Comparison of ENCODE assay signal across 1 fruit fly cellular context in the genomic region with DNA sequence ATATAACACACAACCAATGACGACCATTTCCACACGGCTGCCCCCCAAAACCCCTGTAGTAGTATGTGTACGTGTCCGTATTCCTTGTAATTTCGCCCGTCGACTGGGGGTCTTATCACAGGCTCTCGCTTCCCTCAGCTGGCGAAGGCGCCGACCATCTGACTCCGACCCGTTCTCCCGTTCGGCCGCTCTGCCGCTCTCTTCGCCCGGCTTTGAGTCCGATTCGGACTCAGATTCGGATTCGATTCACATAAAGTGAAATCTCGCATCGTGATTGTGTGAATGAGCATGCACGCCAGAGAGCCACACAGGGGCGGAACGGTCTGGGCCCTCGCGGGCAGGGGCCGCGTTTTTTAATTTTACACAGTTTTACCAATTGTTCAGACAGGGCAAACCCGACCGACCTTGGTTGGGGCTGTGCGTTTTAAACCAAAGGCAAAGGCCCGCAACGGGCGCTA.
TF ChIP-seq lines count a peak whose summit lies in the region.

No protein-coding gene starts in this region.

TF ChIP-seq in whole organism, embryonic, 481 proteins besides CTCF, POLR2A, EP300 and RAD21 (continued from another document):
- TF ChIP-seq eve (GFP tag; optimal IDR thresholded peaks at IDR 0.05; lab: Kevin White, UChicago) (no peak), CG17385 (GFP tag; optimal IDR thresholded peaks at IDR 0.05; lab: Kevin White, UChicago) (no peak), CG2678 (tag; optimal IDR thresholded peaks at IDR 0.05; lab: Kevin White, UChicago) (peak; percentile 40), CG14014 (GFP tag; IDR thresholded peaks at IDR 0.05; lab: Robert Waterston, UW) (peak; percentile 57), chif (GFP tag; optimal IDR thresholded peaks at IDR 0.05; lab: Kevin White, UChicago) (peak in 1 of 2 experiments; percentile 8), CG10979 (tag; optimal IDR thresholded peaks at IDR 0.05; lab: Kevin White, UChicago) (no peak), CG8924 (tag; optimal IDR thresholded peaks at IDR 0.05; lab: Kevin White, UChicago) (no peak), GATAe (GFP tag; conservative IDR thresholded peaks at IDR 0.05; lab: Robert Waterston, UW) (no peak), dan (GFP tag; IDR thresholded peaks at IDR 0.05; lab: Robert Waterston, UW) (no peak), Hmx (GFP tag; optimal IDR thresholded peaks at IDR 0.05; lab: Kevin White, UChicago) (no peak), Bteb2 (GFP tag; optimal IDR thresholded peaks at IDR 0.05; lab: Kevin White, UChicago) (no peak), CG7271 (tag; optimal IDR thresholded peaks at IDR 0.05; lab: Kevin White, UChicago) (no peak), CG2129 (GFP tag; IDR thresholded peaks at IDR 0.05; lab: Robert Waterston, UW; ENCODE audit: partially characterized antibody) (no peak), sisA (GFP tag; IDR thresholded peaks at IDR 0.05; lab: Robert Waterston, UW) (peak; percentile 60), btn (GFP tag; optimal IDR thresholded peaks at IDR 0.05; lab: Kevin White, UChicago) (no peak), CG12236 (GFP tag; optimal IDR thresholded peaks at IDR 0.05; lab: Kevin White, UChicago) (no peak), Sin3A (optimal IDR thresholded peaks at IDR 0.05; lab: Kevin White, UChicago) (no peak), CG7987 (GFP tag; optimal IDR thresholded peaks at IDR 0.05; lab: Kevin White, UChicago) (no peak), ara (GFP tag; IDR thresholded peaks at IDR 0.05; lab: Robert Waterston, UW) (0 out of 2 replicates have a peak, but pooled peaks have one; percentile 29), CG2875 (GFP tag; optimal IDR thresholded peaks at IDR 0.05; lab: Kevin White, UChicago) (no peak), grau (tag; optimal IDR thresholded peaks at IDR 0.05; lab: Kevin White, UChicago) (peak; percentile 35), cad (GFP tag; optimal IDR thresholded peaks at IDR 0.05; lab: Kevin White, UChicago) (no peak), CG33213 (GFP tag; optimal IDR thresholded peaks at IDR 0.05; lab: Kevin White, UChicago) (peak; percentile 3), CG17359 (tag; optimal IDR thresholded peaks at IDR 0.05; lab: Kevin White, UChicago) (no peak), amos (GFP tag; IDR thresholded peaks at IDR 0.05; lab: Robert Waterston, UW; ENCODE audit: partially characterized antibody) (peak; percentile 70), Max (GFP tag; optimal IDR thresholded peaks at IDR 0.05; lab: Kevin White, UChicago) (no peak), CG13287 (GFP tag; IDR thresholded peaks at IDR 0.05; lab: Robert Waterston, UW; ENCODE audit: partially characterized antibody) (peak; percentile 32; the same call in 1 of the 2 replicates), sug (tag; optimal IDR thresholded peaks at IDR 0.05; lab: Kevin White, UChicago) (peak; percentile 86), pho (GFP tag; optimal IDR thresholded peaks at IDR 0.05; lab: Kevin White, UChicago) (no peak), CG17361 (GFP tag; IDR thresholded peaks at IDR 0.05; lab: Robert Waterston, UW) (no peak), CG1647 (GFP tag; optimal IDR thresholded peaks at IDR 0.05; lab: Kevin White, UChicago) (no peak), Lpt (GFP tag; optimal IDR thresholded peaks at IDR 0.05; lab: Kevin White, UChicago) (no peak), CG17802 (tag; optimal IDR thresholded peaks at IDR 0.05; lab: Kevin White, UChicago) (no peak), run (tag; optimal IDR thresholded peaks at IDR 0.05; lab: Kevin White, UChicago) (no peak), Drgx (GFP tag; IDR thresholded peaks at IDR 0.05; lab: Robert Waterston, UW) (peak; percentile 46; the same call in 1 of the 2 replicates), CG8388 (GFP tag; optimal IDR thresholded peaks at IDR 0.05; lab: Kevin White, UChicago) (no peak), Meics (GFP tag; optimal IDR thresholded peaks at IDR 0.05; lab: Kevin White, UChicago) (peak; percentile 24), D19A (tag; optimal IDR thresholded peaks at IDR 0.05; lab: Kevin White, UChicago) (no peak), pum (GFP tag; optimal IDR thresholded peaks at IDR 0.05; lab: Kevin White, UChicago) (peak; percentile 24), sc (optimal IDR thresholded peaks at IDR 0.05; lab: Kevin White, UChicago) (no peak), sc (GFP tag; optimal IDR thresholded peaks at IDR 0.05; lab: Kevin White, UChicago) (no peak), phol (tag; optimal IDR thresholded peaks at IDR 0.05; lab: Kevin White, UChicago) (peak; percentile 1), NC2β (GFP tag; optimal IDR thresholded peaks at IDR 0.05; lab: Kevin White, UChicago) (peak; percentile 2), CG5953 (GFP tag; IDR thresholded peaks at IDR 0.05; lab: Robert Waterston, UW) (peak; percentile 43; the same call in 1 of the 2 replicates), Dp (GFP tag; optimal IDR thresholded peaks at IDR 0.05; lab: Kevin White, UChicago) (no peak), oc (tag; optimal IDR thresholded peaks at IDR 0.05; lab: Kevin White, UChicago) (no peak), chinmo (GFP tag; IDR thresholded peaks at IDR 0.05; lab: Robert Waterston, UW; ENCODE audit: partially characterized antibody) (peak; percentile 88), Oli (tag; optimal IDR thresholded peaks at IDR 0.05; lab: Kevin White, UChicago) (no peak), sr (GFP tag; IDR thresholded peaks at IDR 0.05; lab: Robert Waterston, UW) (no peak), ssp (GFP tag; IDR thresholded peaks at IDR 0.05; lab: Robert Waterston, UW) (0 out of 2 replicates have a peak, but pooled peaks have one; percentile 18), onecut (GFP tag; IDR thresholded peaks at IDR 0.05; lab: Robert Waterston, UW) (peak; percentile 31), CG13424 (tag; optimal IDR thresholded peaks at IDR 0.05; lab: Kevin White, UChicago) (peak; percentile 23), CG9797 (GFP tag; optimal IDR thresholded peaks at IDR 0.05; lab: Kevin White, UChicago) (no peak), CG30431 (GFP tag; optimal IDR thresholded peaks at IDR 0.05; lab: Kevin White, UChicago) (no peak), CG10543 (GFP tag; optimal IDR thresholded peaks at IDR 0.05; lab: Kevin White, UChicago) (no peak), CG2116 (GFP tag; optimal IDR thresholded peaks at IDR 0.05; lab: Kevin White, UChicago) (no peak), ken (GFP tag; IDR thresholded peaks at IDR 0.05; lab: Robert Waterston, UW) (peak; percentile 30; the same call in 1 of the 3 replicates), CG42726 (GFP tag; IDR thresholded peaks at IDR 0.05; lab: Robert Waterston, UW; ENCODE audit: partially characterized antibody) (peak; percentile 82), Aef1 (GFP tag; IDR thresholded peaks at IDR 0.05; lab: Robert Waterston, UW) (peak; percentile 73), BtbVII (GFP tag; optimal IDR thresholded peaks at IDR 0.05; lab: Kevin White, UChicago) (no peak), CG12299 (tag; optimal IDR thresholded peaks at IDR 0.05; lab: Kevin White, UChicago) (no peak), otp (GFP tag; IDR thresholded peaks at IDR 0.05; lab: Robert Waterston, UW) (0 out of 3 replicates have a peak, but pooled peaks have one; percentile 22), ac (GFP tag; optimal IDR thresholded peaks at IDR 0.05; lab: Kevin White, UChicago) (no peak), kni (GFP tag; optimal IDR thresholded peaks at IDR 0.05; lab: Kevin White, UChicago) (peak; percentile 38), CG7928 (GFP tag; optimal IDR thresholded peaks at IDR 0.05; lab: Kevin White, UChicago) (no peak), CG4424 (GFP tag; optimal IDR thresholded peaks at IDR 0.05; lab: Kevin White, UChicago) (no peak), CG4328 (GFP tag; optimal IDR thresholded peaks at IDR 0.05; lab: Kevin White, UChicago) (no peak), vfl (GFP tag; optimal IDR thresholded peaks at IDR 0.05; lab: Kevin White, UChicago) (no peak), CG7556 (GFP tag; optimal IDR thresholded peaks at IDR 0.05; lab: Kevin White, UChicago) (no peak), MESR4 (GFP tag; optimal IDR thresholded peaks at IDR 0.05; lab: Kevin White, UChicago) (no peak), B-H2 (GFP tag; optimal IDR thresholded peaks at IDR 0.05; lab: Kevin White, UChicago) (no peak), Scr (GFP tag; IDR thresholded peaks at IDR 0.05; lab: Robert Waterston, UW; ENCODE audit: partially characterized antibody) (peak; percentile 42; the same call in 1 of the 2 replicates), shn (GFP tag; optimal IDR thresholded peaks at IDR 0.05; lab: Kevin White, UChicago) (peak; percentile 45), MTF-1 (GFP tag; optimal IDR thresholded peaks at IDR 0.05; lab: Kevin White, UChicago; ENCODE audit: borderline replicate concordance) (no peak), hb (GFP tag; IDR thresholded peaks at IDR 0.05; lab: Robert Waterston, UW; ENCODE audit: partially characterized antibody) (no peak), E2f1 (GFP tag; IDR thresholded peaks at IDR 0.05; lab: Robert Waterston, UW) (peak; percentile 27; the same call in 1 of the 2 replicates), zfh2 (GFP tag; optimal IDR thresholded peaks at IDR 0.05; lab: Kevin White, UChicago) (peak; percentile 40), CG6854 (GFP tag; optimal IDR thresholded peaks at IDR 0.05; lab: Kevin White, UChicago) (no peak), Optix (GFP tag; IDR thresholded peaks at IDR 0.05; lab: Robert Waterston, UW) (no peak), PHDP (tag; optimal IDR thresholded peaks at IDR 0.05; lab: Kevin White, UChicago) (no peak), CG14710 (tag; optimal IDR thresholded peaks at IDR 0.05; lab: Kevin White, UChicago) (peak; percentile 3), CG11456 (GFP tag; IDR thresholded peaks at IDR 0.05; lab: Robert Waterston, UW) (peak; percentile 88), CG6791 (GFP tag; IDR thresholded peaks at IDR 0.05; lab: Robert Waterston, UW; ENCODE audit: partially characterized antibody) (peak; percentile 71), Mes4 (GFP tag; optimal IDR thresholded peaks at IDR 0.05; lab: Kevin White, UChicago) (no peak), CG8359 (GFP tag; optimal IDR thresholded peaks at IDR 0.05; lab: Kevin White, UChicago; ENCODE audit: borderline replicate concordance) (no peak), Camta (GFP tag; optimal IDR thresholded peaks at IDR 0.05; lab: Kevin White, UChicago) (peak; percentile 5), trem (tag; optimal IDR thresholded peaks at IDR 0.05; lab: Kevin White, UChicago) (no peak), prd (optimal IDR thresholded peaks at IDR 0.05; lab: Kevin White, UChicago) (no peak), prd (GFP tag; IDR thresholded peaks at IDR 0.05; lab: Robert Waterston, UW) (peak; percentile 78), Bgb (GFP tag; IDR thresholded peaks at IDR 0.05; lab: Robert Waterston, UW; ENCODE audit: partially characterized antibody) (peak; percentile 80), usp (GFP tag; optimal IDR thresholded peaks at IDR 0.05; lab: Kevin White, UChicago) (no peak), ranshi (GFP tag; IDR thresholded peaks at IDR 0.05; lab: Robert Waterston, UW) (peak; percentile 63), Atf6 (GFP tag; IDR thresholded peaks at IDR 0.05; lab: Robert Waterston, UW) (peak; percentile 25; the same call in 1 of the 2 replicates), Ets97D (GFP tag; optimal IDR thresholded peaks at IDR 0.05; lab: Kevin White, UChicago) (no peak), CG10209 (GFP tag; optimal IDR thresholded peaks at IDR 0.05; lab: Kevin White, UChicago) (no peak), Fer3 (tag; optimal IDR thresholded peaks at IDR 0.05; lab: Kevin White, UChicago) (no peak), Xbp1 (GFP tag; optimal IDR thresholded peaks at IDR 0.05; lab: Kevin White, UChicago) (peak; percentile 31), Xrp1 (GFP tag; IDR thresholded peaks at IDR 0.05; lab: Robert Waterston, UW) (0 out of 2 replicates have a peak, but pooled peaks have one; percentile 27), dm (GFP tag; optimal IDR thresholded peaks at IDR 0.05; lab: Kevin White, UChicago) (no peak), CHES-1-like (GFP tag; optimal IDR thresholded peaks at IDR 0.05; lab: Kevin White, UChicago) (no peak), grn (GFP tag; optimal IDR thresholded peaks at IDR 0.05; lab: Kevin White, UChicago) (peak; percentile 41), CG6765 (GFP tag; optimal IDR thresholded peaks at IDR 0.05; lab: Kevin White, UChicago) (no peak), stwl (tag; optimal IDR thresholded peaks at IDR 0.05; lab: Kevin White, UChicago) (no peak), CG8944 (GFP tag; optimal IDR thresholded peaks at IDR 0.05; lab: Kevin White, UChicago) (peak; percentile 34), H15 (GFP tag; IDR thresholded peaks at IDR 0.05; lab: Robert Waterston, UW) (peak; percentile 51; the same call in 1 of the 3 replicates), CG14667 (GFP tag; IDR thresholded peaks at IDR 0.05; lab: Robert Waterston, UW) (peak; percentile 35; the same call in 1 of the 2 replicates), CG1602 (GFP tag; optimal IDR thresholded peaks at IDR 0.05; lab: Kevin White, UChicago) (no peak), CG17328 (GFP tag; IDR thresholded peaks at IDR 0.05; lab: Robert Waterston, UW) (peak; percentile 24; the same call in 1 of the 2 replicates), Dip3 (GFP tag; optimal IDR thresholded peaks at IDR 0.05; lab: Kevin White, UChicago) (peak; percentile 21), tin (GFP tag; optimal IDR thresholded peaks at IDR 0.05; lab: Kevin White, UChicago) (peak; percentile 7), CG16863 (GFP tag; optimal IDR thresholded peaks at IDR 0.05; lab: Kevin White, UChicago) (peak; percentile 20), CG1233 (GFP tag; optimal IDR thresholded peaks at IDR 0.05; lab: Kevin White, UChicago) (no peak), CG10431 (GFP tag; optimal IDR thresholded peaks at IDR 0.05; lab: Kevin White, UChicago) (no peak), CG11504 (tag; optimal IDR thresholded peaks at IDR 0.05; lab: Kevin White, UChicago) (peak; percentile 16), CG16813 (GFP tag; IDR thresholded peaks at IDR 0.05; lab: Robert Waterston, UW; ENCODE audit: partially characterized antibody) (peak; percentile 69), ase (GFP tag; IDR thresholded peaks at IDR 0.05; lab: Robert Waterston, UW) (no peak), CG2712 (tag; optimal IDR thresholded peaks at IDR 0.05; lab: Kevin White, UChicago) (peak; percentile 12), Six4 (GFP tag; optimal IDR thresholded peaks at IDR 0.05; lab: Kevin White, UChicago) (no peak), CG8281 (tag; optimal IDR thresholded peaks at IDR 0.05; lab: Kevin White, UChicago) (no peak), CG11398 (GFP tag; optimal IDR thresholded peaks at IDR 0.05; lab: Kevin White, UChicago) (no peak), CG34224 (GFP tag; IDR thresholded peaks at IDR 0.05; lab: Robert Waterston, UW; ENCODE audit: partially characterized antibody) (no peak)
